Worm (Caenorhabditis elegans) whole organism, dauer: Measurements from ENCODE around the gene ZK1290.10.

ENCODE experiments used
- unc-62 ChIP-seq: sonication (generic microtip); optimal IDR thresholded peaks from 2 replicates; lab custom pipeline; 2017; ENCODE audit warnings: missing biosample characterization, missing genetic modification reagents, missing genetic modification characterization

Gene ZK1290.10

ce11 chrII:7528210-7528609, 25.5 kb downstream of the ZK1290.10 start:
- TF ChIP-seq unc-62 (GFP tag; lab: Kevin White, UChicago) = no peak

- no peak for TF ChIP-seq unc-62 (GFP tag; lab: Kevin White, UChicago)
These were observed 28.2 kb downstream of the ZK1290.10 start, which contains the start of the genes ZK1290.7 and rnh-1.1 for ce11 chrII:7525458-7525857. Gene ZK1290.7 (minus strand): TSS chrII:7525558. Gene rnh-1.1 (plus strand): TSS chrII:7525738.

ce11 chrII:7523281-7523680, 30.4 kb downstream of the ZK1290.10 start, which contains the start of gene ZK1290.15:
Gene ZK1290.15 (plus strand): TSS chrII:7523581.
- TF ChIP-seq unc-62 (GFP tag; lab: Kevin White, UChicago) = no peak

ce11 chrII:7521420-7521819, 32.3 kb downstream of the ZK1290.10 start:
- TF ChIP-seq unc-62 (GFP tag; lab: Kevin White, UChicago) = no peak

- no peak for TF ChIP-seq unc-62 (GFP tag; lab: Kevin White, UChicago)
These were observed 34.5 kb downstream of the ZK1290.10 start, which contains the start of gene glb-9 for ce11 chrII:7519221-7519620. Gene glb-9 (minus strand): TSS chrII:7519321.

ce11 chrII:7505005-7505404, 48.7 kb downstream of the ZK1290.10 start, which contains the start of gene C28F5.1:
Gene C28F5.1 (plus strand): TSS chrII:7505305.
- no peak for TF ChIP-seq unc-62 (GFP tag; lab: Kevin White, UChicago)
